Worm (Caenorhabditis elegans): Measurements from ENCODE around the gene folt-2.

DNA sequence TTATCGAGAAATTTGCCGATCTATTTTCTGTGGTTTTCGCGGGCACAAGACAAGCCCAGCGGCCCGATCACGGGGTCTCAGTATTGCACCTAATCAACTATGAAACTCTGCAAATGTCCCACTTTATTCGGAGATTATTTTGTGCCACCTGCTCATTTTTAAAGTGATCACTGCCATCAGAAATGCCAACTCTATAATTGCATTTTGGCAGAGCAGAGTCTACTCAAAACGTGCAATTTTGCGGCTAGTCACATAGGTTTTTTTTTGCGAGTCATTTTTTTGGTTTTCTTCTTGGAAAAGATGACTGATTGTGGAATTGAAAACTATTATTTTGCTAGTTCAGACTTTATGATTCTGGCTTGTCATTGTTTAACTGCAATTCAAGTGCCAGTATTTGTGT lies 10.5 kb downstream of the folt-2 start, which contains the start of gene srh-240:
- TF ChIP-seq zim-3 (tag; optimal IDR thresholded peaks at IDR 0.05) (no peak), nfya-2 (GFP tag; IDR thresholded peaks at IDR 0.05) (no peak), snpc-4 (GFP tag; optimal IDR thresholded peaks at IDR 0.05) (no peak), snpc-4 (tag; optimal IDR thresholded peaks at IDR 0.05) (no peak), ztf-25 (GFP tag; IDR thresholded peaks at IDR 0.05) (no peak), pha-4 (tag; optimal IDR thresholded peaks at IDR 0.05) (no peak), unc-62 (GFP tag; optimal IDR thresholded peaks at IDR 0.05) (no peak), die-1 (tag; optimal IDR thresholded peaks at IDR 0.05) (no peak), rec-8 (tag; optimal IDR thresholded peaks at IDR 0.05) (no peak), rcor-1 (GFP tag; IDR thresholded peaks at IDR 0.05) (no peak), Y53G8AR.9 (GFP tag; conservative IDR thresholded peaks at IDR 0.05) (no peak), sptf-2 (GFP tag; optimal IDR thresholded peaks at IDR 0.05) (no peak)

All from whole organism, young adult.